Fruit fly (Drosophila melanogaster) whole organism, embryonic: ENCODE results near the gene CG8142.

Experiments used
- ATbp ChIP-seq: fragments of 200-800 bp; sonication (Bioruptor generic); optimal IDR thresholded peaks from 2 replicates; lab custom pipeline; 2017; ENCODE audit warnings: missing biosample characterization, mild to moderate bottlenecking, missing genetic modification characterization, missing genetic modification reagents
- Asciz ChIP-seq: fragments of 200-800 bp; sonication (Bioruptor generic); optimal IDR thresholded peaks from 2 replicates; lab custom pipeline; 2017; ENCODE audit warnings: missing biosample characterization, mild to moderate bottlenecking, missing genetic modification characterization, missing genetic modification reagents
- B-H1 ChIP-seq: fragments of 200-800 bp; sonication (Bioruptor generic); IDR thresholded peaks from 3 replicates; pipeline ENCODE4 v1.3.6; 2022; ENCODE audit warnings: missing biosample characterization, missing genetic modification characterization
- C15 ChIP-seq: fragments of 200-800 bp; sonication (Bioruptor generic); IDR thresholded peaks from 3 replicates; pipeline ENCODE4 v1.3.6; 2022; ENCODE audit warnings: missing biosample characterization, missing genetic modification characterization
- CG1024 ChIP-seq: fragments of 200-800 bp; sonication (Bioruptor generic); IDR thresholded peaks from 2 replicates; pipeline ENCODE4 v1.3.6; 2022; ENCODE audit warnings: missing biosample characterization, missing genetic modification characterization
- CG12942 ChIP-seq: fragments of 200-800 bp; sonication (Bioruptor generic); optimal IDR thresholded peaks from 3 replicates; lab custom pipeline; 2016; ENCODE audit warnings: missing biosample characterization, missing genetic modification characterization
- CG13296 ChIP-seq: fragments of 200-800 bp; sonication (Bioruptor generic); optimal IDR thresholded peaks from 3 replicates; lab custom pipeline; 2018; ENCODE audit warnings: missing biosample characterization, mild to moderate bottlenecking, missing genetic modification characterization
- CG1603 ChIP-seq: fragments of 200-800 bp; sonication (Bioruptor generic); optimal IDR thresholded peaks from 2 replicates; lab custom pipeline; 2019; ENCODE audit warnings: missing biosample characterization, mild to moderate bottlenecking, missing genetic modification characterization, moderate library complexity
- CG17385 ChIP-seq: fragments of 200-800 bp; sonication (Bioruptor generic); optimal IDR thresholded peaks from 3 replicates; lab custom pipeline; 2018; ENCODE audit warnings: missing biosample characterization, mild to moderate bottlenecking, missing genetic modification characterization
- CG17829 ChIP-seq: fragments of 200-800 bp; optimal IDR thresholded peaks from 2 replicates; lab custom pipeline; 2019; ENCODE audit warnings: missing biosample characterization, mild to moderate bottlenecking, missing genetic modification characterization, moderate library complexity
- CG18619 ChIP-seq: fragments of 200-800 bp; sonication (Bioruptor generic); optimal IDR thresholded peaks from 3 replicates; lab custom pipeline; 2017; ENCODE audit warnings: missing biosample characterization, mild to moderate bottlenecking, missing genetic modification characterization
- CG2116 ChIP-seq: fragments of 200-800 bp; sonication (Bioruptor generic); optimal IDR thresholded peaks from 3 replicates; lab custom pipeline; 2018; ENCODE audit warnings: missing biosample characterization, mild to moderate bottlenecking, missing genetic modification characterization
- CG30431 ChIP-seq: fragments of 200-800 bp; sonication (Bioruptor generic); optimal IDR thresholded peaks from 2 replicates; lab custom pipeline; 2017; ENCODE audit warnings: missing biosample characterization, missing genetic modification characterization
- CG32767 ChIP-seq: fragments of 200-800 bp; sonication (Bioruptor generic); IDR thresholded peaks from 2 replicates; pipeline ENCODE4 v1.3.6; 2022; ENCODE audit warnings: missing biosample characterization, missing genetic modification characterization
- CG3726 ChIP-seq: fragments of 200-800 bp; sonication (Bioruptor generic); IDR thresholded peaks from 3 replicates; pipeline ENCODE4, ENCODE4 v1.3.6; 2022; ENCODE audit warnings: missing biosample characterization, missing genetic modification characterization
- CG3838 ChIP-seq: fragments of 200-800 bp; sonication (Bioruptor generic); optimal IDR thresholded peaks from 3 replicates; lab custom pipeline; 2016; ENCODE audit warnings: missing biosample characterization, missing genetic modification characterization
- CG4328 ChIP-seq: fragments of 200-800 bp; sonication (Bioruptor generic); optimal IDR thresholded peaks from 3 replicates; lab custom pipeline; 2017; ENCODE audit warnings: missing biosample characterization, missing genetic modification reagents, missing genetic modification characterization
- CG7271 ChIP-seq: fragments of 200-800 bp; sonication (Bioruptor generic); optimal IDR thresholded peaks from 2 replicates; lab custom pipeline; 2018; ENCODE audit warnings: missing biosample characterization, mild to moderate bottlenecking, missing genetic modification characterization, moderate library complexity
- Dek ChIP-seq: fragments of 200-800 bp; sonication (Bioruptor generic); optimal IDR thresholded peaks from 3 replicates; lab custom pipeline; 2019; ENCODE audit warnings: missing biosample characterization, mild to moderate bottlenecking, missing genetic modification characterization, moderate library complexity
- E2f2 ChIP-seq: fragments of 200-800 bp; sonication (Bioruptor generic); IDR thresholded peaks from 2 replicates; pipeline ENCODE4 v1.3.6; 2022; ENCODE audit warnings: missing biosample characterization, missing genetic modification characterization
- Fer2 ChIP-seq: fragments of 200-800 bp; sonication (Bioruptor generic); optimal IDR thresholded peaks from 2 replicates; lab custom pipeline; 2018; ENCODE audit warnings: missing biosample characterization, mild to moderate bottlenecking, missing genetic modification characterization, moderate library complexity
- Hey ChIP-seq: fragments of 200-800 bp; sonication (Bioruptor generic); optimal IDR thresholded peaks from 3 replicates; lab custom pipeline; 2018; ENCODE audit warnings: missing biosample characterization, mild to moderate bottlenecking, missing genetic modification characterization
- HmgZ ChIP-seq: fragments of 200-800 bp; sonication (Bioruptor generic); optimal IDR thresholded peaks from 2 replicates; lab custom pipeline; 2018; ENCODE audit warnings: missing biosample characterization, mild to moderate bottlenecking, missing genetic modification characterization
- Hsf ChIP-seq: fragments of 200-800 bp; sonication (Bioruptor generic); optimal IDR thresholded peaks from 3 replicates; lab custom pipeline; 2016; ENCODE audit warnings: missing biosample characterization, missing genetic modification characterization
- Kr ChIP-seq: fragments of 200-800 bp; sonication (Bioruptor generic); optimal IDR thresholded peaks from 2 replicates; lab custom pipeline; 2017; ENCODE audit warnings: missing biosample characterization, mild to moderate bottlenecking, missing genetic modification characterization
- MESR4 ChIP-seq: fragments of 200-800 bp; sonication (Bioruptor generic); optimal IDR thresholded peaks from 2 replicates; lab custom pipeline; 2018; ENCODE audit warnings: missing biosample characterization, mild to moderate bottlenecking, missing genetic modification characterization, moderate library complexity
- Pdp1 ChIP-seq, 2 experiments: fragments of 200-800 bp; sonication (Bioruptor generic); optimal IDR thresholded peaks; 3 replicates each; lab custom pipeline; 2016; ENCODE audit warnings: missing biosample characterization in 2 of 2, missing genetic modification characterization in 2 of 2, mild to moderate bottlenecking in 1 of 2, moderate library complexity in 1 of 2
- Ravus ChIP-seq: fragments of 200-800 bp; sonication (Bioruptor generic); IDR thresholded peaks from 2 replicates; pipeline ENCODE4 v1.3.6; 2022; ENCODE audit warnings: missing biosample characterization, missing genetic modification characterization
- bcd ChIP-seq: fragments of 200-800 bp; sonication (Bioruptor generic); optimal IDR thresholded peaks from 2 replicates; lab custom pipeline; 2017; ENCODE audit warnings: missing biosample characterization, mild to moderate bottlenecking, missing genetic modification characterization
- cad ChIP-seq: fragments of >200 bp; optimal IDR thresholded peaks from 2 replicates; lab custom pipeline; 2017; ENCODE audit warnings: missing biosample characterization, missing genetic modification characterization
- cg ChIP-seq: fragments of 200-800 bp; sonication (Bioruptor generic); optimal IDR thresholded peaks from 3 replicates; lab custom pipeline; 2019; ENCODE audit warnings: missing biosample characterization, mild to moderate bottlenecking, missing genetic modification characterization, moderate library complexity
- chinmo ChIP-seq: fragments of 200-800 bp; sonication (Bioruptor generic); IDR thresholded peaks from 4 replicates; pipeline ENCODE4 v1.3.6; 2022; ENCODE audit warnings: missing biosample characterization, missing genetic modification characterization; ENCODE audit not compliant: partially characterized antibody
- croc ChIP-seq: fragments of 200-800 bp; sonication (Bioruptor generic); conservative IDR thresholded peaks from 3 replicates; pipeline ENCODE4 v1.3.6; 2022; ENCODE audit warnings: missing biosample characterization, missing genetic modification characterization
- crp ChIP-seq, 2 experiments: fragments of 200-800 bp; sonication (Bioruptor generic); optimal IDR thresholded peaks; 2 replicates in 1 of 2; 3 replicates in 1 of 2; lab custom pipeline; 2017; ENCODE audit warnings: missing biosample characterization in 2 of 2, missing genetic modification characterization in 2 of 2, mild to moderate bottlenecking in 1 of 2, moderate library complexity in 1 of 2
- dpn ChIP-seq, 2 experiments: fragments of 200-800 bp; sonication (Bioruptor generic); optimal IDR thresholded peaks; 3 replicates each; lab custom pipeline; 2016; ENCODE audit warnings: missing biosample characterization in 2 of 2, missing genetic modification characterization in 2 of 2
- esg ChIP-seq: fragments of 200-800 bp; sonication (Bioruptor generic); conservative IDR thresholded peaks from 2 replicates; pipeline ENCODE4 v1.3.6; 2022; ENCODE audit warnings: missing biosample characterization, missing genetic modification characterization
- ewg ChIP-seq: fragments of 200-800 bp; sonication (Bioruptor generic); optimal IDR thresholded peaks from 3 replicates; lab custom pipeline; 2017; ENCODE audit warnings: mild to moderate bottlenecking, missing biosample characterization, missing genetic modification reagents, missing genetic modification characterization
- fd96Cb ChIP-seq: fragments of 200-800 bp; sonication (Bioruptor generic); optimal IDR thresholded peaks from 2 replicates; lab custom pipeline; 2018; ENCODE audit warnings: missing biosample characterization, mild to moderate bottlenecking, missing genetic modification characterization, moderate library complexity
- grn ChIP-seq: fragments of 200-800 bp; sonication (Bioruptor generic); optimal IDR thresholded peaks from 3 replicates; lab custom pipeline; 2017; ENCODE audit warnings: missing biosample characterization, missing genetic modification characterization
- gro ChIP-seq: fragments of 200-800 bp; sonication (Bioruptor generic); optimal IDR thresholded peaks from 2 replicates; lab custom pipeline; 2016; ENCODE audit warnings: missing biosample characterization, missing genetic modification characterization
- kni ChIP-seq: fragments of 200-800 bp; sonication (Bioruptor generic); optimal IDR thresholded peaks from 3 replicates; lab custom pipeline; 2017; ENCODE audit warnings: mild to moderate bottlenecking, missing biosample characterization, missing genetic modification reagents, missing genetic modification characterization
- nau ChIP-seq: fragments of 200-800 bp; sonication (Bioruptor generic); optimal IDR thresholded peaks from 3 replicates; lab custom pipeline; 2017; ENCODE audit warnings: missing biosample characterization, mild to moderate bottlenecking, missing genetic modification characterization, missing genetic modification reagents
- nom ChIP-seq: fragments of 200-800 bp; sonication (Bioruptor generic); optimal IDR thresholded peaks from 2 replicates; lab custom pipeline; 2017; ENCODE audit warnings: missing biosample characterization, missing genetic modification characterization, mild to moderate bottlenecking, moderate library complexity, missing genetic modification reagents
- org-1 ChIP-seq: fragments of 200-800 bp; sonication (Bioruptor generic); optimal IDR thresholded peaks from 2 replicates; lab custom pipeline; 2017; ENCODE audit warnings: missing biosample characterization, missing genetic modification characterization
- pho ChIP-seq: fragments of 200-800 bp; sonication (Bioruptor generic); optimal IDR thresholded peaks from 2 replicates; lab custom pipeline; 2016; ENCODE audit warnings: missing biosample characterization, missing genetic modification characterization
- pzg ChIP-seq: fragments of 200-800 bp; sonication (Bioruptor generic); optimal IDR thresholded peaks from 3 replicates; lab custom pipeline; 2018; ENCODE audit warnings: missing biosample characterization, mild to moderate bottlenecking, missing genetic modification characterization, moderate library complexity
- sr ChIP-seq: fragments of 200-800 bp; sonication (Bioruptor generic); IDR thresholded peaks from 3 replicates; pipeline ENCODE4 v1.3.6; 2022; ENCODE audit warnings: missing biosample characterization, missing genetic modification characterization
- unc-4 ChIP-seq: fragments of 200-800 bp; sonication (Bioruptor generic); IDR thresholded peaks from 2 replicates; pipeline ENCODE4 v1.3.6; 2022; ENCODE audit warnings: missing biosample characterization, missing genetic modification characterization; ENCODE audit not compliant: partially characterized antibody

Gene CG8142

dm6 chrX:17856458-17857277 is 12.2 kb upstream of the CG8142 start, which contains the start of gene Srx (continued):
- no peak for TF ChIP-seq cad
- TF ChIP-seq Dek (tag; lab: Kevin White, UChicago), result peak; percentile 8
- no peak for TF ChIP-seq CG32767 (GFP tag; lab: Robert Waterston, UW)
- 0 out of 4 replicates have a peak, but pooled peaks have one; percentile 65 for TF ChIP-seq chinmo (GFP tag; lab: Robert Waterston, UW)
- TF ChIP-seq Hsf, result no peak
- TF ChIP-seq MESR4 (GFP tag; lab: Kevin White, UChicago), result peak; percentile 23
- TF ChIP-seq pzg, result peak; percentile 52
- peak in 1 of 2 experiments; percentile 33 for TF ChIP-seq dpn (GFP tag; optimal IDR thresholded peaks at IDR 0.05; lab: Kevin White, UChicago)
- TF ChIP-seq Kr, result no peak
- peak; percentile 57 for TF ChIP-seq CG1603 (tag; lab: Kevin White, UChicago)
- TF ChIP-seq esg, result no peak
- TF ChIP-seq bcd, result peak; percentile 2
- no peak for TF ChIP-seq CG18619 (GFP tag; lab: Kevin White, UChicago)
- TF ChIP-seq CG7271 (tag; lab: Kevin White, UChicago), result no peak
- peak; percentile 24 for TF ChIP-seq org-1 (GFP tag; lab: Kevin White, UChicago)
- TF ChIP-seq HmgZ, result peak; percentile 12
- no peak for TF ChIP-seq fd96Cb
- TF ChIP-seq gro (GFP tag; lab: Kevin White, UChicago), result peak; percentile 0
- TF ChIP-seq Pdp1 (GFP tag; optimal IDR thresholded peaks at IDR 0.05; lab: Kevin White, UChicago), result peak; percentile 26 to 72
- TF ChIP-seq Asciz (GFP tag; lab: Kevin White, UChicago), result no peak
- TF ChIP-seq Fer2, result no peak
- no peak for TF ChIP-seq CG17829 (tag; lab: Kevin White, UChicago)
- peak; percentile 37 for TF ChIP-seq nom
- no peak for TF ChIP-seq CG12942 (GFP tag; lab: Kevin White, UChicago)
- TF ChIP-seq cg (GFP tag; lab: Kevin White, UChicago), result peak; percentile 69
- TF ChIP-seq CG3838 (GFP tag; lab: Kevin White, UChicago), result no peak
- TF ChIP-seq croc (GFP tag; lab: Robert Waterston, UW), result no peak
- peak; percentile 21 for TF ChIP-seq CG17385
- TF ChIP-seq ewg (GFP tag; lab: Kevin White, UChicago), result no peak
- TF ChIP-seq CG30431, result no peak
- TF ChIP-seq CG13296 (GFP tag; lab: Kevin White, UChicago), result peak; percentile 25
- TF ChIP-seq pho, result peak; percentile 38
- TF ChIP-seq CG4328, result peak; percentile 34
- TF ChIP-seq kni, result no peak
- TF ChIP-seq CG3726 (GFP tag; lab: Robert Waterston, UW), result no peak
- TF ChIP-seq grn, result no peak
- no peak for TF ChIP-seq unc-4 (GFP tag; lab: Robert Waterston, UW)
- peak; percentile 42 for TF ChIP-seq ATbp (GFP tag; lab: Kevin White, UChicago)
- no peak for TF ChIP-seq sr (GFP tag; lab: Robert Waterston, UW)
- TF ChIP-seq C15 (GFP tag; lab: Robert Waterston, UW), result no peak
- TF ChIP-seq Ravus (GFP tag; lab: Robert Waterston, UW), result no peak
- no peak for TF ChIP-seq B-H1 (GFP tag; lab: Robert Waterston, UW)
- TF ChIP-seq E2f2 (GFP tag; lab: Robert Waterston, UW), result peak; percentile 89
- TF ChIP-seq crp (GFP tag; optimal IDR thresholded peaks at IDR 0.05; lab: Kevin White, UChicago), result peak in 1 of 2 experiments; percentile 75
- no peak for TF ChIP-seq CG1024 (GFP tag; lab: Robert Waterston, UW)
- peak; percentile 53 for TF ChIP-seq CG2116 (GFP tag; lab: Kevin White, UChicago)
- peak; percentile 23 for TF ChIP-seq Hey (tag; lab: Kevin White, UChicago)
- TF ChIP-seq nau, result no peak
